Fruit fly (Drosophila melanogaster): ENCODE data around the gene Recs1.

dm6 chr3R:14109145-14109544 lies 44.5 kb downstream of the Recs1 start, which contains the start of gene Or88a:
- TF ChIP-seq Hr83 (GFP tag; optimal IDR thresholded peaks at IDR 0.05; ENCODE audit: poor library complexity, severe bottlenecking) = no peak
- TF ChIP-seq woc (GFP tag; optimal IDR thresholded peaks at IDR 0.05) = no peak
- TF ChIP-seq Abd-B (GFP tag; optimal IDR thresholded peaks at IDR 0.05) = no peak
- TF ChIP-seq OdsH (GFP tag; optimal IDR thresholded peaks at IDR 0.05) = no peak
- TF ChIP-seq usp (GFP tag; optimal IDR thresholded peaks at IDR 0.05) = no peak

Measured in whole organism, wandering third instar larva.